Fruit fly (Drosophila melanogaster) S2 (cell line): ENCODE results near the gene CG42268.

Experiments used
- CG8478 ChIP-seq: fragments of >200 bp; optimal IDR thresholded peaks from 2 replicates; lab custom pipeline; 2018
- CTCF ChIP-seq, 2 experiments: fragments of >200 bp; optimal IDR thresholded peaks; 2 replicates each; lab custom pipeline; 2018

DNA sequence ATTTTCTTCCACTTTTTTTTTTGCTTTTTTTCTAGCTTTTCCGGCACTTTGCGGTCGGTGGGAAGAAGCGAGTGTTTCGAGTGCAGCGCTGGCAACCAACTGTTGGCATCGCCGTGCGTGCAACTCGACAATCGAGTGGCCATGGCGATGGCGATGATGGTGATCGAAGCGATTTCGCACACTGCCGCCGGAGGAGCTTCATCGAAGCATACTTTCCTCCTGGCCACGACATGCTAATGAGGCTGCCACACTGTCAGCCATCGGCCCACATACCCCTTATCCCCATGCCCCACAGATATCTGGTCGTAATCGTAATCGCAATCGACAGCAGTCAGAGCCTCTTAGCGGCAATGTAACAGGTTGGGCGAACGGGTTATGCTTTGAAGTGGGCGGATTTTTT, 37.4 kb upstream of the CG42268 start, which contains the start of gene Zasp67:
- TF ChIP-seq CG8478 (lab: Kevin White, UChicago) (no peak), CTCF (optimal IDR thresholded peaks at IDR 0.05; lab: Kevin White, UChicago) (no peak)
